Worm (Caenorhabditis elegans): Measurements from ENCODE around the gene C14A6.6.

ce11 chrV:18163434-18163833 lies 3.6 kb downstream of the C14A6.6 start:
- TF ChIP-seq W03F9.2 (tag; optimal IDR thresholded peaks at IDR 0.05) = no peak
- TF ChIP-seq him-1 (tag; optimal IDR thresholded peaks at IDR 0.05) = no peak

All from whole organism, L4/young adult.